Fruit fly (Drosophila melanogaster) whole organism, embryonic: ENCODE measurements around the gene Cby.

Source experiments
- CG10274 ChIP-seq: fragments of 200-800 bp; sonication (Bioruptor generic); optimal IDR thresholded peaks from 3 replicates; lab custom pipeline; 2017; ENCODE audit warnings: missing biosample characterization, mild to moderate bottlenecking, missing genetic modification characterization
- CG10565 ChIP-seq: fragments of 200-800 bp; sonication (Bioruptor generic); optimal IDR thresholded peaks from 3 replicates; lab custom pipeline; 2016; ENCODE audit warnings: missing biosample characterization, mild to moderate bottlenecking, missing genetic modification characterization
- CG10979 ChIP-seq: fragments of 200-800 bp; sonication (Bioruptor generic); optimal IDR thresholded peaks from 2 replicates; lab custom pipeline; 2018; ENCODE audit warnings: missing biosample characterization, mild to moderate bottlenecking, missing genetic modification characterization, moderate library complexity
- CG11085 ChIP-seq: fragments of 200-800 bp; sonication (Bioruptor generic); IDR thresholded peaks from 2 replicates; pipeline ENCODE4 v1.3.6; 2022; ENCODE audit warnings: missing biosample characterization, missing genetic modification characterization
- CG11695 ChIP-seq: fragments of 200-800 bp; sonication (Bioruptor generic); IDR thresholded peaks from 3 replicates; pipeline ENCODE4 v1.3.6; 2022; ENCODE audit warnings: missing biosample characterization, missing genetic modification characterization
- CG13287 ChIP-seq: fragments of 200-800 bp; sonication (Bioruptor generic); IDR thresholded peaks from 2 replicates; pipeline ENCODE4 v1.3.6; 2022; ENCODE audit warnings: missing biosample characterization, missing genetic modification characterization; ENCODE audit not compliant: partially characterized antibody
- CG13624 ChIP-seq: fragments of 200-800 bp; sonication (Bioruptor generic); optimal IDR thresholded peaks from 2 replicates; lab custom pipeline; 2016; ENCODE audit warnings: missing biosample characterization, missing genetic modification characterization
- CG14710 ChIP-seq: fragments of 200-800 bp; sonication (Bioruptor generic); optimal IDR thresholded peaks from 3 replicates; lab custom pipeline; 2019; ENCODE audit warnings: missing biosample characterization, mild to moderate bottlenecking, missing genetic modification characterization, moderate library complexity
- CG15011 ChIP-seq: fragments of 200-800 bp; sonication (Bioruptor generic); optimal IDR thresholded peaks from 3 replicates; lab custom pipeline; 2018; ENCODE audit warnings: missing biosample characterization, mild to moderate bottlenecking, missing genetic modification characterization
- CG15601 ChIP-seq: fragments of 200-800 bp; sonication (Bioruptor generic); optimal IDR thresholded peaks from 3 replicates; lab custom pipeline; 2019; ENCODE audit warnings: missing biosample characterization, mild to moderate bottlenecking, missing genetic modification characterization, moderate library complexity
- CG33557 ChIP-seq: fragments of 200-800 bp; sonication (Bioruptor generic); optimal IDR thresholded peaks from 2 replicates; lab custom pipeline; 2019; ENCODE audit warnings: missing biosample characterization, mild to moderate bottlenecking, missing genetic modification characterization, moderate library complexity
- CG34422 ChIP-seq: fragments of 200-800 bp; sonication (Bioruptor generic); IDR thresholded peaks from 3 replicates; pipeline ENCODE4 v1.3.6; 2022; ENCODE audit warnings: missing biosample characterization, missing genetic modification characterization
- CG3726 ChIP-seq: fragments of 200-800 bp; sonication (Bioruptor generic); IDR thresholded peaks from 3 replicates; pipeline ENCODE4, ENCODE4 v1.3.6; 2022; ENCODE audit warnings: missing biosample characterization, missing genetic modification characterization
- CG8290 ChIP-seq, 3 experiments: fragments of 200-800 bp; sonication (Bioruptor generic); optimal IDR thresholded peaks; 2 replicates each; lab custom pipeline; 2016 to 2019; ENCODE audit warnings: missing biosample characterization in 3 of 3, missing genetic modification characterization in 3 of 3, mild to moderate bottlenecking in 2 of 3, moderate library complexity in 1 of 3
- CG8944 ChIP-seq: fragments of 200-800 bp; sonication (Bioruptor generic); optimal IDR thresholded peaks from 3 replicates; lab custom pipeline; 2016; ENCODE audit warnings: missing biosample characterization, missing genetic modification characterization
- CG9215 ChIP-seq: fragments of 200-800 bp; sonication (Bioruptor generic); IDR thresholded peaks from 2 replicates; pipeline ENCODE4 v1.3.6; 2022; ENCODE audit warnings: missing biosample characterization, missing genetic modification characterization
- Camta ChIP-seq: fragments of 200-800 bp; sonication (Bioruptor generic); optimal IDR thresholded peaks from 2 replicates; lab custom pipeline; 2016; ENCODE audit warnings: missing biosample characterization, missing genetic modification characterization
- D19B ChIP-seq: fragments of 200-800 bp; sonication (Bioruptor generic); optimal IDR thresholded peaks from 2 replicates; lab custom pipeline; 2017; ENCODE audit warnings: missing biosample characterization, mild to moderate bottlenecking, missing genetic modification characterization
- Fer1 ChIP-seq: fragments of 200-800 bp; sonication (Bioruptor generic); optimal IDR thresholded peaks from 2 replicates; lab custom pipeline; 2017; ENCODE audit warnings: missing biosample characterization, mild to moderate bottlenecking, missing genetic modification characterization
- Hr51 ChIP-seq, 2 experiments: fragments of 200-800 bp; sonication (Bioruptor generic); optimal IDR thresholded peaks; 2 replicates in 1 of 2; 3 replicates in 1 of 2; lab custom pipeline; 2016 to 2018; ENCODE audit warnings: missing biosample characterization in 2 of 2, missing genetic modification characterization in 2 of 2, mild to moderate bottlenecking in 1 of 2, moderate library complexity in 1 of 2
- Jarid2 ChIP-seq: fragments of 200-800 bp; sonication (Bioruptor generic); optimal IDR thresholded peaks from 3 replicates; lab custom pipeline; 2017; ENCODE audit warnings: mild to moderate bottlenecking, missing biosample characterization, missing genetic modification reagents, missing genetic modification characterization
- PHDP ChIP-seq: fragments of 200-800 bp; sonication (Bioruptor generic); optimal IDR thresholded peaks from 3 replicates; lab custom pipeline; 2018; ENCODE audit warnings: missing biosample characterization, mild to moderate bottlenecking, missing genetic modification characterization, moderate library complexity
- Sox102F ChIP-seq: fragments of 200-800 bp; sonication (Bioruptor generic); optimal IDR thresholded peaks from 2 replicates; lab custom pipeline; 2018; ENCODE audit warnings: missing biosample characterization, mild to moderate bottlenecking, missing genetic modification characterization, moderate library complexity
- Ssrp ChIP-seq: fragments of 200-800 bp; sonication (Bioruptor generic); optimal IDR thresholded peaks from 2 replicates; lab custom pipeline; 2018; ENCODE audit warnings: missing biosample characterization, mild to moderate bottlenecking, missing genetic modification characterization, moderate library complexity
- TFAM ChIP-seq: fragments of 200-800 bp; sonication (Bioruptor generic); optimal IDR thresholded peaks from 2 replicates; lab custom pipeline; 2017; ENCODE audit warnings: missing biosample characterization, missing genetic modification characterization, inconsistent platforms
- ato ChIP-seq: fragments of 200-800 bp; sonication (Bioruptor generic); IDR thresholded peaks from 2 replicates; pipeline ENCODE4 v1.3.6; 2022; ENCODE audit warnings: missing biosample characterization, missing genetic modification characterization; ENCODE audit not compliant: partially characterized antibody
- bbx ChIP-seq: fragments of 200-800 bp; sonication (Bioruptor generic); IDR thresholded peaks from 2 replicates; pipeline ENCODE4 v1.3.6; 2022; ENCODE audit warnings: missing biosample characterization, missing genetic modification characterization; ENCODE audit not compliant: partially characterized antibody
- bigmax ChIP-seq: fragments of 200-800 bp; sonication (Bioruptor generic); optimal IDR thresholded peaks from 2 replicates; lab custom pipeline; 2018; ENCODE audit warnings: missing biosample characterization, mild to moderate bottlenecking, missing genetic modification characterization
- dimm ChIP-seq: fragments of 200-800 bp; sonication (Bioruptor generic); IDR thresholded peaks from 2 replicates; pipeline ENCODE4 v1.3.6; 2022; ENCODE audit warnings: missing biosample characterization, missing genetic modification characterization
- dysf ChIP-seq: fragments of 200-800 bp; sonication (Bioruptor generic); IDR thresholded peaks from 3 replicates; pipeline ENCODE4 v1.3.6; 2022; ENCODE audit warnings: missing biosample characterization, missing genetic modification characterization
- eve ChIP-seq, 2 experiments: fragments of >200 bp; optimal IDR thresholded peaks; 2 replicates each; lab custom pipeline; 2017; ENCODE audit warnings: missing biosample characterization in 2 of 2, missing genetic modification characterization in 2 of 2
- fru ChIP-seq: fragments of >200 bp; optimal IDR thresholded peaks from 2 replicates; lab custom pipeline; 2017
- grau ChIP-seq: fragments of 200-800 bp; optimal IDR thresholded peaks from 3 replicates; lab custom pipeline; 2019; ENCODE audit warnings: missing biosample characterization, mild to moderate bottlenecking, missing genetic modification characterization, moderate library complexity
- insv ChIP-seq, 2 experiments: fragments of 200-800 bp; sonication (Bioruptor generic); optimal IDR thresholded peaks; 3 replicates each; lab custom pipeline; 2016 to 2018; ENCODE audit warnings: missing biosample characterization in 2 of 2, missing genetic modification characterization in 2 of 2
- lbe ChIP-seq: fragments of 200-800 bp; sonication (Bioruptor generic); optimal IDR thresholded peaks from 2 replicates; lab custom pipeline; 2016; ENCODE audit warnings: missing biosample characterization, mild to moderate bottlenecking, missing genetic modification characterization
- lov ChIP-seq, 2 experiments: fragments of 200-800 bp in 1 of 2; fragments of >200 bp in 1 of 2; sonication (Bioruptor generic) in 1 of 2; IDR thresholded peaks in 1 of 2; optimal IDR thresholded peaks in 1 of 2; 2 replicates in 1 of 2; 3 replicates in 1 of 2; pipeline versions ENCODE4 v1.3.6 to Lab custom; 2017 to 2022; ENCODE audit warnings: missing biosample characterization in 1 of 2, missing genetic modification characterization in 1 of 2
- mam ChIP-seq: fragments of 200-800 bp; sonication (Bioruptor generic); optimal IDR thresholded peaks from 3 replicates; lab custom pipeline; 2016; ENCODE audit warnings: missing biosample characterization, missing genetic modification characterization
- p53 ChIP-seq: fragments of 200-800 bp; sonication (Bioruptor generic); optimal IDR thresholded peaks from 2 replicates; lab custom pipeline; 2016; ENCODE audit warnings: missing biosample characterization, missing genetic modification characterization
- psq ChIP-seq: fragments of 200-800 bp; sonication (Bioruptor generic); optimal IDR thresholded peaks from 2 replicates; lab custom pipeline; 2017; ENCODE audit warnings: missing biosample characterization, missing genetic modification characterization
- ro ChIP-seq: fragments of 200-800 bp; sonication (Bioruptor generic); IDR thresholded peaks from 2 replicates; pipeline ENCODE4 v1.3.6; 2022; ENCODE audit warnings: missing biosample characterization, missing genetic modification characterization
- schlank ChIP-seq: fragments of 200-800 bp; sonication (Bioruptor generic); optimal IDR thresholded peaks from 2 replicates; lab custom pipeline; 2018; ENCODE audit warnings: missing biosample characterization, mild to moderate bottlenecking, missing genetic modification characterization
- sisA ChIP-seq: fragments of 200-800 bp; sonication (Bioruptor generic); IDR thresholded peaks from 2 replicates; pipeline ENCODE4 v1.3.6; 2022; ENCODE audit warnings: missing biosample characterization, missing genetic modification characterization
- tll ChIP-seq, 2 experiments: fragments of 200-800 bp in 1 of 2; fragments of >200 bp in 1 of 2; sonication (Bioruptor generic) in 1 of 2; optimal IDR thresholded peaks; 2 replicates each; lab custom pipeline; 2017 to 2019; ENCODE audit warnings: missing biosample characterization in 2 of 2, missing genetic modification characterization in 2 of 2, mild to moderate bottlenecking in 1 of 2, moderate library complexity in 1 of 2
- toy ChIP-seq: fragments of 200-800 bp; sonication (Bioruptor generic); IDR thresholded peaks from 2 replicates; pipeline ENCODE4 v1.3.6; 2022; ENCODE audit warnings: missing biosample characterization, missing genetic modification characterization
- twi ChIP-seq: fragments of 200-800 bp; optimal IDR thresholded peaks from 2 replicates; lab custom pipeline; 2019; ENCODE audit warnings: missing biosample characterization, mild to moderate bottlenecking, missing genetic modification characterization, moderate library complexity
- tx ChIP-seq: fragments of 200-800 bp; sonication (Bioruptor generic); optimal IDR thresholded peaks from 2 replicates; lab custom pipeline; 2016; ENCODE audit warnings: missing biosample characterization, missing genetic modification characterization
- unpg ChIP-seq: fragments of 200-800 bp; sonication (Bioruptor generic); optimal IDR thresholded peaks from 3 replicates; lab custom pipeline; 2018; ENCODE audit warnings: missing biosample characterization, mild to moderate bottlenecking, missing genetic modification characterization, moderate library complexity
- usp ChIP-seq: fragments of >200 bp; optimal IDR thresholded peaks from 2 replicates; lab custom pipeline; 2017; ENCODE audit warnings: missing biosample characterization, missing genetic modification characterization
- vvl ChIP-seq: fragments of 200-800 bp; sonication (Bioruptor generic); IDR thresholded peaks from 2 replicates; pipeline ENCODE4 v1.3.6; 2022; ENCODE audit warnings: missing biosample characterization, missing genetic modification characterization
- zfh2 ChIP-seq: fragments of 200-800 bp; sonication (Bioruptor generic); optimal IDR thresholded peaks from 2 replicates; lab custom pipeline; 2016; ENCODE audit warnings: missing biosample characterization, missing genetic modification characterization

The Cby gene

dm6 chr3R:21822562-21822933, 45.3 kb upstream of the Cby start, which contains the start of gene CASK (continued):
- TF ChIP-seq CG15011 (GFP tag; lab: Kevin White, UChicago) (no peak), CG8290 (GFP tag; optimal IDR thresholded peaks at IDR 0.05; lab: Kevin White, UChicago) (no peak), CG8290 (tag; optimal IDR thresholded peaks at IDR 0.05; lab: Kevin White, UChicago) (no peak), grau (tag; lab: Kevin White, UChicago) (peak; percentile 12), CG8944 (GFP tag; lab: Kevin White, UChicago) (no peak), insv (GFP tag; optimal IDR thresholded peaks at IDR 0.05; lab: Kevin White, UChicago) (peak in 1 of 2 experiments; percentile 12), schlank (tag; lab: Kevin White, UChicago) (no peak), bigmax (GFP tag; lab: Kevin White, UChicago) (no peak), psq (GFP tag; lab: Kevin White, UChicago) (no peak), CG11085 (GFP tag; lab: Robert Waterston, UW) (no peak), p53 (no peak), Camta (GFP tag; lab: Kevin White, UChicago) (no peak), Jarid2 (GFP tag; lab: Kevin White, UChicago) (peak; percentile 43), usp (GFP tag; lab: Kevin White, UChicago) (no peak), eve (GFP tag; optimal IDR thresholded peaks at IDR 0.05; lab: Kevin White, UChicago) (no peak), CG10979 (peak; percentile 3), sisA (GFP tag; lab: Robert Waterston, UW) (no peak), toy (GFP tag; lab: Robert Waterston, UW) (no peak), vvl (GFP tag; lab: Robert Waterston, UW) (0 out of 2 replicates have a peak, but pooled peaks have one; percentile 16), Sox102F (no peak), tx (GFP tag; lab: Kevin White, UChicago) (no peak), CG13287 (GFP tag; lab: Robert Waterston, UW) (peak; percentile 29), TFAM (GFP tag; lab: Kevin White, UChicago) (no peak), tll (GFP tag; optimal IDR thresholded peaks at IDR 0.05; lab: Kevin White, UChicago) (no peak), CG33557 (GFP tag; lab: Kevin White, UChicago) (no peak), ato (no peak), mam (GFP tag; lab: Kevin White, UChicago) (peak; percentile 0), CG10274 (GFP tag; lab: Kevin White, UChicago) (no peak), lov (optimal IDR thresholded peaks at IDR 0.05; lab: Kevin White, UChicago) (no peak), lov (GFP tag; IDR thresholded peaks at IDR 0.05; lab: Robert Waterston, UW) (no peak), CG13624 (GFP tag; lab: Kevin White, UChicago) (no peak), CG10565 (GFP tag; lab: Kevin White, UChicago) (no peak), Hr51 (GFP tag; optimal IDR thresholded peaks at IDR 0.05; lab: Kevin White, UChicago) (no peak), CG3726 (GFP tag; lab: Robert Waterston, UW) (no peak), bbx (GFP tag; lab: Robert Waterston, UW) (peak; percentile 80), dimm (GFP tag; lab: Robert Waterston, UW) (no peak), Fer1 (GFP tag; lab: Kevin White, UChicago) (no peak), ro (GFP tag; lab: Robert Waterston, UW) (no peak), fru (lab: Kevin White, UChicago) (no peak), dysf (GFP tag; lab: Robert Waterston, UW) (no peak), twi (tag; lab: Kevin White, UChicago) (no peak), Ssrp (no peak), CG14710 (peak; percentile 40), CG9215 (GFP tag; lab: Robert Waterston, UW) (no peak), CG34422 (GFP tag; lab: Robert Waterston, UW) (no peak), zfh2 (GFP tag; lab: Kevin White, UChicago) (peak; percentile 21), lbe (GFP tag; lab: Kevin White, UChicago) (no peak), CG11695 (no peak), D19B (no peak), unpg (no peak), PHDP (tag; lab: Kevin White, UChicago) (no peak), CG15601 (tag; lab: Kevin White, UChicago) (peak; percentile 11)
